Worm (Caenorhabditis elegans) whole organism, midembryonic: ENCODE data around the gene sulp-8.

Experiments used
- cog-1 ChIP-seq: sonication (generic microtip); optimal IDR thresholded peaks from 2 replicates; lab custom pipeline; 2016; ENCODE audit warnings: missing genetic modification characterization, missing compliant biosample characterization
- ref-1 ChIP-seq: fragments of 200-800 bp; sonication (Bioruptor generic); conservative IDR thresholded peaks from 2 replicates; pipeline ENCODE4 v1.3.6; 2022; ENCODE audit warnings: missing genetic modification reagents, missing genetic modification characterization, missing compliant biosample characterization

DNA sequence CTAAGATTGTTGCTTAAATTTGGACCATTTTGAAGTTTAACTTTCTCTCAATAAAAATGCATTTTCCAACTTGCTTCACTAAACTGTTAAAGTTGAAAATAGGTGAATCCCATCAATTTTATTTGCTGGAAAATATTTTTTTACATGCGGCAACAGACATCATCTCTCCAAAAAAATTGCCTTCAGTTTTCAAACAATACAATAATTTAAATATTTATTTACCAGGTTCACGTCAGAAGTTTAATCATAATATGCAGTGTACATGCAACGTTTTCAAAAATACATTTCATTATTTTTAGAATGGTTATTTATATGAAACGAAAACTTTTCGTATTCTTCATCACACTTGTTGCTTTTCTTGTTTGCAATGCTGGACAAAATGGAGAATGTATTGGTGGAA is 42.5 kb downstream of the sulp-8 start, which contains the start of gene T06E4.5:
- TF ChIP-seq ref-1, result no peak
- TF ChIP-seq cog-1 (tag; lab: Kevin White, UChicago), result no peak
